Worm (Caenorhabditis elegans): ENCODE results near the gene R08A2.7.
"Not testable (repeated sequence)": the region's sequence is repeated elsewhere in the genome, so short reads cannot be mapped to it uniquely, and the experiment has no call there.

The R08A2.7 gene

DNA sequence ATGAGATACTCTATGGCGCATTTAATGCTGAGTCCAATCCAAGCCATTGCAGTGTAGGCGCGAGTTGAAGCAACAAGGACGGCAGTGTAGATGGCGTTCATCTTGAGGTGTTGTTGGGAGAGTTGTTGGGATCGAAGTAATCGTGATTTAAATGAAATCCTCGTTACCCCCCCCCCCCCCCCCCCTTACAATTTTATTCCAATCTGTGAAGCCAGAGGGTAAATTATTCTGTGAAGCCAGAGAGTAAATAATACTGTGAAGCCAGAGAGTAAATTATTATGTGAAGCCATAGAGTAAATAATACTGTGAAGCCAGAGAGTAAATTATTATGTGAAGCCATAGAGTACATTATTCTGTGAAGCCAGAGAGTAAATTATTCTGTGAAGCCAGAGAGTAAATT, 27.2 kb downstream of the R08A2.7 start, which contains the start of gene nspa-10:
Gene nspa-10, minus strand, starts transcription at position 101 of the 400 bp plus-strand sequence.
- not testable (repeated sequence) for TF ChIP-seq K09A11.1 (tag; optimal IDR thresholded peaks at IDR 0.05; ENCODE audit: insufficient read depth); pros-1 (tag; optimal IDR thresholded peaks at IDR 0.05); ceh-31 (tag; optimal IDR thresholded peaks at IDR 0.05)

DNA sequence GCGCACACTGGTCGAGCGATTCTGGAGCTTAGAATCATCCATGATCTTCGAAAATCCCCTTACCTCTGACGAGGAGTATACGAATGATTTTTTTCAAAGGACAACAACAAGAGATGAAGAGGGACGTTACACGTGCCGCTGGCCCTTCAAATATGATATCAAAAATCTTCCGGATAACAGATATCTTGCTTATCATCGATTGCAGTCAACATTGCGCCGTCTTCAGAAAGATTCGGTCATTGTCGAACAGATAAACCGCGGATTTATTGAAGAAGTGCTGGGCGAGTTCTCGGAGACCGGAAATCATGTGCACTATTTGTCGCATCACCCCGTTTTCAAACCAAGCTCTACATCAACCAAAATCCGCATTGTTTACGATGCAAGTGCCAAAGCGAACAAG, 39.4 kb downstream of the R08A2.7 start:
- TF ChIP-seq sox-4 (tag; optimal IDR thresholded peaks at IDR 0.05) (no peak), fkh-6 (tag; optimal IDR thresholded peaks at IDR 0.05) (no peak), pqm-1 (tag; optimal IDR thresholded peaks at IDR 0.05) (no peak), nhr-232 (tag; optimal IDR thresholded peaks at IDR 0.05) (no peak), ztf-16 (tag; optimal IDR thresholded peaks at IDR 0.05) (no peak), hlh-13 (GFP tag; optimal IDR thresholded peaks at IDR 0.05) (no peak), unc-3 (GFP tag; conservative IDR thresholded peaks at IDR 0.05) (no peak), unc-3 (tag; optimal IDR thresholded peaks at IDR 0.05) (no peak), pag-3 (tag; optimal IDR thresholded peaks at IDR 0.05; ENCODE audit: borderline replicate concordance) (no peak), ceh-48 (tag; optimal IDR thresholded peaks at IDR 0.05) (no peak), hlh-30 (tag; optimal IDR thresholded peaks at IDR 0.05; ENCODE audit: insufficient read depth) (no peak), mec-3 (tag; optimal IDR thresholded peaks at IDR 0.05; ENCODE audit: borderline replicate concordance) (no peak), nhr-11 (tag; optimal IDR thresholded peaks at IDR 0.05) (no peak), ceh-22 (tag; optimal IDR thresholded peaks at IDR 0.05) (no peak), ceh-30 (tag; optimal IDR thresholded peaks at IDR 0.05) (no peak), sdc-2 (tag; optimal IDR thresholded peaks at IDR 0.05) (no peak), K02D7.2 (tag; optimal IDR thresholded peaks at IDR 0.05) (no peak), rnt-1 (tag; optimal IDR thresholded peaks at IDR 0.05) (no peak), ama-1 (optimal IDR thresholded peaks at IDR 0.05) (no peak), Y22D7AL.16 (tag; optimal IDR thresholded peaks at IDR 0.05) (no peak)

- TF ChIP-seq nfya-1 (tag; optimal IDR thresholded peaks at IDR 0.05) (no peak), dmd-4 (tag; optimal IDR thresholded peaks at IDR 0.05; ENCODE audit: borderline replicate concordance) (no peak), ceh-48 (tag; optimal IDR thresholded peaks at IDR 0.05) (no peak), ceh-24 (tag; optimal IDR thresholded peaks at IDR 0.05) (no peak), unc-42 (tag; optimal IDR thresholded peaks at IDR 0.05) (no peak), pat-9 (tag; optimal IDR thresholded peaks at IDR 0.05) (no peak), ceh-6 (GFP tag; optimal IDR thresholded peaks at IDR 0.05) (no peak), hlh-13 (GFP tag; optimal IDR thresholded peaks at IDR 0.05) (no peak), K02D7.2 (tag; optimal IDR thresholded peaks at IDR 0.05) (no peak), K09A11.1 (tag; optimal IDR thresholded peaks at IDR 0.05; ENCODE audit: insufficient read depth) (no peak)
These were observed 40.5 kb downstream of the R08A2.7 start for ce11 chrV:14763582-14763981.

ce11 chrV:14773048-14773447, 49.9 kb downstream of the R08A2.7 start, which contains the start of gene haf-7:
TSS of gene haf-7 (plus strand) at chrV:14773258.
- no peak for TF ChIP-seq hlh-8 (tag; optimal IDR thresholded peaks at IDR 0.05)
- TF ChIP-seq elt-2 (tag; optimal IDR thresholded peaks at IDR 0.05): peak; percentile 14
